Fruit fly (Drosophila melanogaster) whole organism, adult: ENCODE results near the gene Wdr82.

Experiments used
- CG11617 ChIP-seq: fragments of 200-800 bp; sonication (Bioruptor generic); optimal IDR thresholded peaks from 2 replicates; lab custom pipeline; 2017; ENCODE audit warnings: mild to moderate bottlenecking, missing biosample characterization, missing genetic modification reagents, missing genetic modification characterization
- CG12768 ChIP-seq: fragments of 200-800 bp; sonication (Bioruptor generic); optimal IDR thresholded peaks from 2 replicates; lab custom pipeline; 2017; ENCODE audit warnings: missing biosample characterization, missing genetic modification characterization, mild to moderate bottlenecking, moderate library complexity, missing genetic modification reagents
- CG14711 ChIP-seq: fragments of 200-800 bp; sonication (Bioruptor generic); optimal IDR thresholded peaks from 2 replicates; lab custom pipeline; 2018; ENCODE audit warnings: missing biosample characterization, mild to moderate bottlenecking, missing genetic modification characterization, moderate library complexity
- CG1620 ChIP-seq: fragments of 200-800 bp; sonication (Bioruptor generic); optimal IDR thresholded peaks from 2 replicates; lab custom pipeline; 2016; ENCODE audit warnings: missing biosample characterization, missing genetic modification characterization
- CG33017 ChIP-seq: fragments of 200-800 bp; sonication (Bioruptor generic); optimal IDR thresholded peaks from 2 replicates; lab custom pipeline; 2018; ENCODE audit warnings: missing biosample characterization, mild to moderate bottlenecking, missing genetic modification characterization, moderate library complexity
- CG5204 ChIP-seq: fragments of 200-800 bp; sonication (Bioruptor generic); optimal IDR thresholded peaks from 2 replicates; lab custom pipeline; 2016; ENCODE audit warnings: missing biosample characterization, missing genetic modification characterization
- CG7045 ChIP-seq: fragments of 200-800 bp; sonication (Bioruptor generic); optimal IDR thresholded peaks from 2 replicates; lab custom pipeline; 2017; ENCODE audit warnings: missing biosample characterization, mild to moderate bottlenecking, missing genetic modification characterization
- CG7101 ChIP-seq: fragments of 200-800 bp; sonication (Bioruptor generic); optimal IDR thresholded peaks from 2 replicates; lab custom pipeline; 2018; ENCODE audit warnings: missing biosample characterization, mild to moderate bottlenecking, missing genetic modification characterization, moderate library complexity
- Clk ChIP-seq: fragments of 200-800 bp; sonication (Bioruptor generic); optimal IDR thresholded peaks from 2 replicates; lab custom pipeline; 2017; ENCODE audit warnings: missing biosample characterization, missing genetic modification characterization
- Crg-1 ChIP-seq: fragments of 200-800 bp; sonication (Bioruptor generic); optimal IDR thresholded peaks from 2 replicates; lab custom pipeline; 2016; ENCODE audit warnings: missing biosample characterization, missing genetic modification characterization
- Hr96 ChIP-seq: fragments of 200-800 bp; sonication (Bioruptor generic); optimal IDR thresholded peaks from 2 replicates; lab custom pipeline; 2016; ENCODE audit warnings: missing biosample characterization, missing genetic modification characterization
- Mnt ChIP-seq: fragments of 200-800 bp; sonication (Bioruptor generic); optimal IDR thresholded peaks from 2 replicates; lab custom pipeline; 2016; ENCODE audit warnings: missing biosample characterization, mild to moderate bottlenecking, missing genetic modification characterization
- bab1 ChIP-seq: fragments of 200-800 bp; sonication (Bioruptor generic); optimal IDR thresholded peaks from 3 replicates; lab custom pipeline; 2019; ENCODE audit warnings: missing biosample characterization, mild to moderate bottlenecking, missing genetic modification characterization, moderate library complexity
- cic ChIP-seq: fragments of 200-800 bp; sonication (Bioruptor generic); optimal IDR thresholded peaks from 2 replicates; lab custom pipeline; 2017; ENCODE audit warnings: missing biosample characterization, mild to moderate bottlenecking, missing genetic modification characterization, moderate library complexity
- cnc ChIP-seq, 2 experiments: fragments of >200 bp; optimal IDR thresholded peaks; 2 replicates each; lab custom pipeline; 2017
- kay ChIP-seq: fragments of 200-800 bp; sonication (Bioruptor generic); peaks from one replicate; lab custom pipeline; 2016; ENCODE audit warnings: missing biosample characterization, missing genetic modification characterization, borderline replicate concordance
- ovo ChIP-seq: fragments of 200-800 bp; sonication (Bioruptor generic); optimal IDR thresholded peaks from 2 replicates; lab custom pipeline; 2016; ENCODE audit warnings: missing biosample characterization, missing genetic modification characterization
- pad ChIP-seq: fragments of 200-800 bp; sonication (Bioruptor generic); optimal IDR thresholded peaks from 3 replicates; lab custom pipeline; 2017; ENCODE audit warnings: missing biosample characterization, missing genetic modification characterization, mild to moderate bottlenecking, moderate library complexity, missing genetic modification reagents
- tj ChIP-seq: fragments of 200-800 bp; sonication (Bioruptor generic); optimal IDR thresholded peaks from 3 replicates; lab custom pipeline; 2017; ENCODE audit warnings: missing biosample characterization, mild to moderate bottlenecking, missing genetic modification characterization, moderate library complexity
- toe ChIP-seq: fragments of 200-800 bp; sonication (Bioruptor generic); optimal IDR thresholded peaks from 2 replicates; lab custom pipeline; 2016; ENCODE audit warnings: missing biosample characterization, missing genetic modification characterization

Gene Wdr82

dm6 chr2L:8371354-8371937 is 2.8 kb upstream of the Wdr82 start:
- TF ChIP-seq CG12768 (GFP tag; lab: Kevin White, UChicago), result peak; percentile 64
- TF ChIP-seq CG1620 (GFP tag; lab: Kevin White, UChicago), result no peak
- peak; percentile 9 for TF ChIP-seq bab1 (GFP tag; lab: Kevin White, UChicago)
- TF ChIP-seq CG14711 (tag; lab: Kevin White, UChicago), result peak; percentile 29
- no peak for TF ChIP-seq pad (GFP tag; lab: Kevin White, UChicago)
- TF ChIP-seq Clk (GFP tag; lab: Kevin White, UChicago), result no peak
- TF ChIP-seq toe (GFP tag; lab: Kevin White, UChicago), result peak; percentile 22
- TF ChIP-seq CG7101 (tag; lab: Kevin White, UChicago), result peak; percentile 17
- no peak for TF ChIP-seq cnc (optimal IDR thresholded peaks at IDR 0.05; lab: Kevin White, UChicago)
- no peak for TF ChIP-seq CG11617 (GFP tag; lab: Kevin White, UChicago)

dm6 chr2L:8372248-8372647 is 2.0 kb upstream of the Wdr82 start:
- TF ChIP-seq CG5204 (no peak), kay (GFP tag; lab: Kevin White, UChicago) (no peak), Mnt (no peak), tj (GFP tag; lab: Kevin White, UChicago) (no peak), Clk (GFP tag; lab: Kevin White, UChicago) (no peak), Crg-1 (no peak), ovo (GFP tag; lab: Kevin White, UChicago) (no peak), CG11617 (GFP tag; lab: Kevin White, UChicago) (no peak), CG1620 (GFP tag; lab: Kevin White, UChicago) (no peak), CG14711 (tag; lab: Kevin White, UChicago) (no peak), bab1 (GFP tag; lab: Kevin White, UChicago) (no peak), CG33017 (no peak), Hr96 (GFP tag; lab: Kevin White, UChicago) (no peak), pad (GFP tag; lab: Kevin White, UChicago) (no peak), cic (GFP tag; lab: Kevin White, UChicago) (no peak), toe (GFP tag; lab: Kevin White, UChicago) (no peak), CG12768 (GFP tag; lab: Kevin White, UChicago) (no peak), CG7101 (tag; lab: Kevin White, UChicago) (no peak)

dm6 chr2L:8376717-8377116 is 2.5 kb downstream of the Wdr82 start, which contains the start of the genes CG13390 and CG17294:
Gene CG13390 (minus strand): TSS chr2L:8376797.
Gene CG17294 (plus strand): TSS chr2L:8377035.
- TF ChIP-seq CG14711 (tag; lab: Kevin White, UChicago) (peak; percentile 99), CG12768 (GFP tag; lab: Kevin White, UChicago) (peak; percentile 100), CG7045 (GFP tag; lab: Kevin White, UChicago) (peak; percentile 99), CG7101 (tag; lab: Kevin White, UChicago) (peak; percentile 100), CG11617 (GFP tag; lab: Kevin White, UChicago) (peak; percentile 99), ovo (GFP tag; lab: Kevin White, UChicago) (peak; percentile 88), Mnt (peak; percentile 94), tj (GFP tag; lab: Kevin White, UChicago) (peak; percentile 88), Clk (GFP tag; lab: Kevin White, UChicago) (peak; percentile 98), bab1 (GFP tag; lab: Kevin White, UChicago) (peak; percentile 100), CG5204 (no peak), cic (GFP tag; lab: Kevin White, UChicago) (peak; percentile 93), Hr96 (GFP tag; lab: Kevin White, UChicago) (peak; percentile 95), toe (GFP tag; lab: Kevin White, UChicago) (peak; percentile 98), CG1620 (GFP tag; lab: Kevin White, UChicago) (peak; percentile 98), cnc (optimal IDR thresholded peaks at IDR 0.05; lab: Kevin White, UChicago) (no peak), Crg-1 (peak; percentile 98), pad (GFP tag; lab: Kevin White, UChicago) (peak; percentile 95), CG33017 (peak; percentile 99), kay (GFP tag; lab: Kevin White, UChicago) (peak; percentile 97)

- TF ChIP-seq Clk (GFP tag; lab: Kevin White, UChicago) (no peak), bab1 (GFP tag; lab: Kevin White, UChicago) (peak; percentile 71), cnc (optimal IDR thresholded peaks at IDR 0.05; lab: Kevin White, UChicago) (no peak), Crg-1 (peak; percentile 30), Hr96 (GFP tag; lab: Kevin White, UChicago) (no peak), CG5204 (peak; percentile 37), kay (GFP tag; lab: Kevin White, UChicago) (peak; percentile 87), ovo (GFP tag; lab: Kevin White, UChicago) (no peak), CG1620 (GFP tag; lab: Kevin White, UChicago) (peak; percentile 40), pad (GFP tag; lab: Kevin White, UChicago) (no peak), cic (GFP tag; lab: Kevin White, UChicago) (peak; percentile 24), Mnt (peak; percentile 90), toe (GFP tag; lab: Kevin White, UChicago) (peak; percentile 34), tj (GFP tag; lab: Kevin White, UChicago) (peak; percentile 69), CG14711 (tag; lab: Kevin White, UChicago) (peak; percentile 52), CG12768 (GFP tag; lab: Kevin White, UChicago) (peak; percentile 61), CG33017 (peak; percentile 60), CG7101 (tag; lab: Kevin White, UChicago) (peak; percentile 51), CG7045 (GFP tag; lab: Kevin White, UChicago) (peak; percentile 29), CG11617 (GFP tag; lab: Kevin White, UChicago) (peak; percentile 70)
Observed at dm6 chr2L:8381508-8382036, 7.3 kb downstream of the Wdr82 start, which contains the start of gene AlaRS. Gene AlaRS (minus strand): TSS chr2L:8381764.

dm6 chr2L:8382646-8383045 is 8.4 kb downstream of the Wdr82 start, which contains the start of the genes CG13392 and Rcd4:
Gene CG13392 (minus strand): TSS chr2L:8382807.
Gene Rcd4 (plus strand): TSS chr2L:8382861.
- TF ChIP-seq bab1 (GFP tag; lab: Kevin White, UChicago) (peak; percentile 82), CG33017 (peak; percentile 72), kay (GFP tag; lab: Kevin White, UChicago) (peak; percentile 59), Crg-1 (peak; percentile 91), CG7045 (GFP tag; lab: Kevin White, UChicago) (peak; percentile 73), toe (GFP tag; lab: Kevin White, UChicago) (peak; percentile 57), CG5204 (peak; percentile 62), Mnt (peak; percentile 88), Clk (GFP tag; lab: Kevin White, UChicago) (peak; percentile 27), tj (GFP tag; lab: Kevin White, UChicago) (peak; percentile 53), pad (GFP tag; lab: Kevin White, UChicago) (peak; percentile 80), cnc (optimal IDR thresholded peaks at IDR 0.05; lab: Kevin White, UChicago) (no peak), Hr96 (GFP tag; lab: Kevin White, UChicago) (peak; percentile 80), CG14711 (tag; lab: Kevin White, UChicago) (peak; percentile 70), CG11617 (GFP tag; lab: Kevin White, UChicago) (peak; percentile 62), CG1620 (GFP tag; lab: Kevin White, UChicago) (peak; percentile 83), cic (GFP tag; lab: Kevin White, UChicago) (peak; percentile 63), ovo (GFP tag; lab: Kevin White, UChicago) (peak; percentile 73), CG7101 (tag; lab: Kevin White, UChicago) (peak; percentile 88), CG12768 (GFP tag; lab: Kevin White, UChicago) (peak; percentile 77)
